Fruit fly (Drosophila melanogaster): Measurements from ENCODE around the gene CG15021.
A peak's percentile ranks its signal among the peaks of the same experiment; 100 is the strongest.

Gene CG15021

dm6 chr3L:4415326-4416274 lies 20.9 kb upstream of the CG15021 start:
- TF ChIP-seq bab1 (GFP tag; optimal IDR thresholded peaks at IDR 0.05) = no peak
- TF ChIP-seq CG7045 (GFP tag; optimal IDR thresholded peaks at IDR 0.05) = peak; percentile 17
- no peak for TF ChIP-seq pad (GFP tag; optimal IDR thresholded peaks at IDR 0.05)
- TF ChIP-seq cnc (optimal IDR thresholded peaks at IDR 0.05) = peak; percentile 10 to 68
- TF ChIP-seq Hr96 (GFP tag; optimal IDR thresholded peaks at IDR 0.05) = peak; percentile 19
- TF ChIP-seq cic (GFP tag; optimal IDR thresholded peaks at IDR 0.05) = peak; percentile 87
- no peak for TF ChIP-seq kay (GFP tag; ENCODE audit: borderline replicate concordance)
- peak; percentile 94 for TF ChIP-seq CG12768 (GFP tag; optimal IDR thresholded peaks at IDR 0.05)
- no peak for TF ChIP-seq tj (GFP tag; optimal IDR thresholded peaks at IDR 0.05)
- TF ChIP-seq CG11617 (GFP tag; optimal IDR thresholded peaks at IDR 0.05) = no peak
- TF ChIP-seq toe (GFP tag; optimal IDR thresholded peaks at IDR 0.05) = peak; percentile 24
- no peak for TF ChIP-seq ovo (GFP tag; optimal IDR thresholded peaks at IDR 0.05)
- TF ChIP-seq CG5204 (GFP tag; optimal IDR thresholded peaks at IDR 0.05) = peak; percentile 37
- TF ChIP-seq CG33017 (tag; optimal IDR thresholded peaks at IDR 0.05) = peak; percentile 39
- peak; percentile 41 for TF ChIP-seq Mnt (GFP tag; optimal IDR thresholded peaks at IDR 0.05)
- TF ChIP-seq Clk (GFP tag; optimal IDR thresholded peaks at IDR 0.05) = no peak
- TF ChIP-seq CG7101 (tag; optimal IDR thresholded peaks at IDR 0.05) = peak; percentile 53
- peak; percentile 8 for TF ChIP-seq CG1620 (GFP tag; optimal IDR thresholded peaks at IDR 0.05)
- no peak for TF ChIP-seq Crg-1 (GFP tag; optimal IDR thresholded peaks at IDR 0.05)
- TF ChIP-seq CG14711 (tag; optimal IDR thresholded peaks at IDR 0.05) = no peak

dm6 chr3L:4417068-4417467 lies 19.5 kb upstream of the CG15021 start:
- TF ChIP-seq toe (GFP tag; optimal IDR thresholded peaks at IDR 0.05) (no peak), CG11617 (GFP tag; optimal IDR thresholded peaks at IDR 0.05) (no peak), kay (GFP tag; ENCODE audit: borderline replicate concordance) (peak; percentile 74), CG7101 (tag; optimal IDR thresholded peaks at IDR 0.05) (no peak)

dm6 chr3L:4417543-4417942 lies 19.0 kb upstream of the CG15021 start:
- TF ChIP-seq kay (GFP tag; ENCODE audit: borderline replicate concordance) = no peak
- TF ChIP-seq CG12768 (GFP tag; optimal IDR thresholded peaks at IDR 0.05) = no peak
- TF ChIP-seq CG1620 (GFP tag; optimal IDR thresholded peaks at IDR 0.05) = no peak
- no peak for TF ChIP-seq Clk (GFP tag; optimal IDR thresholded peaks at IDR 0.05)
- TF ChIP-seq CG5204 (GFP tag; optimal IDR thresholded peaks at IDR 0.05) = no peak

dm6 chr3L:4421362-4421761 lies 15.2 kb upstream of the CG15021 start, which contains the start of gene CG15020:
Gene CG15020, plus strand, starts transcription at chr3L:4421662.
- TF ChIP-seq bab1 (GFP tag; optimal IDR thresholded peaks at IDR 0.05) = no peak
- no peak for TF ChIP-seq CG11617 (GFP tag; optimal IDR thresholded peaks at IDR 0.05)
- no peak for TF ChIP-seq pad (GFP tag; optimal IDR thresholded peaks at IDR 0.05)
- no peak for TF ChIP-seq CG33017 (tag; optimal IDR thresholded peaks at IDR 0.05)
- no peak for TF ChIP-seq ovo (GFP tag; optimal IDR thresholded peaks at IDR 0.05)
- TF ChIP-seq kay (GFP tag; ENCODE audit: borderline replicate concordance) = no peak
- no peak for TF ChIP-seq CG1620 (GFP tag; optimal IDR thresholded peaks at IDR 0.05)
- no peak for TF ChIP-seq CG14711 (tag; optimal IDR thresholded peaks at IDR 0.05)
- TF ChIP-seq Hr96 (GFP tag; optimal IDR thresholded peaks at IDR 0.05) = no peak
- TF ChIP-seq tj (GFP tag; optimal IDR thresholded peaks at IDR 0.05) = no peak
- no peak for TF ChIP-seq CG7045 (GFP tag; optimal IDR thresholded peaks at IDR 0.05)

dm6 chr3L:4426581-4426980 lies 9.9 kb upstream of the CG15021 start:
- no peak for TF ChIP-seq bab1 (GFP tag; optimal IDR thresholded peaks at IDR 0.05)

dm6 chr3L:4428918-4429546 lies 7.5 kb upstream of the CG15021 start, which contains the start of gene nAChRbeta1:
Gene nAChRbeta1, plus strand, starts transcription at chr3L:4429349.
- TF ChIP-seq CG14711 (tag; optimal IDR thresholded peaks at IDR 0.05) = peak; percentile 80
- no peak for TF ChIP-seq cnc (optimal IDR thresholded peaks at IDR 0.05)

- TF ChIP-seq CG7101 (tag; optimal IDR thresholded peaks at IDR 0.05) (no peak), CG33017 (tag; optimal IDR thresholded peaks at IDR 0.05) (no peak)
Observed at dm6 chr3L:4430331-4430730, 6.2 kb upstream of the CG15021 start.
